Fruit fly (Drosophila melanogaster) whole organism: ENCODE data around the gene CG32299.

Source experiments
- CG8478 ChIP-seq: fragments of >200 bp; optimal IDR thresholded peaks from 2 replicates; lab custom pipeline; 2018; ENCODE audit warnings: inconsistent platforms
- Dll ChIP-seq: fragments of >200 bp; optimal IDR thresholded peaks from 2 replicates; lab custom pipeline; 2017
- EcR ChIP-seq, 2 experiments: fragments of >200 bp; optimal IDR thresholded peaks; 2 replicates each; lab custom pipeline; 2017; ENCODE audit warnings: missing biosample characterization in 2 of 2, missing genetic modification characterization in 2 of 2, missing genetic modification reagents in 2 of 2
- psq ChIP-seq: fragments of >200 bp; optimal IDR thresholded peaks from 2 replicates; lab custom pipeline; 2017

DNA sequence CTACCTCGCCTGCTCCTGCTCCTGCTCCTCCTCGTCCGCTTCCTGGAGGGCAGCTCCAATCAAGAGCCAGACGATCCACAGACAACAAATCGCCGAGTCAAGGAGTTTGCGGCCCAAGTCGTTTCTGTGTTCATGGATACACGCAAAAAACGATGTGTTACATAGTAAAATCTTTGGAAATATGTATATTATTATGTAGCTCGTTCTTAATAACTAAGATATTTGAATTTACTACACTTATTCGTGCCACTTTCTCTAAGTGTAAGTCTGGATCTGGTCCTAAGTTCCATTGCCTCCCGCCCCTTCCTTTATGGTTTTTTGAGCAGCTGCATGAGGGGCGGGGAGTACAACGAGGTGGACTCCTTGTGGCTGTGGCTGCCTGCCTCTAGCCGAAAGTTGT is 4.4 kb downstream of the CG32299 start:
- TF ChIP-seq CG8478 (no peak), EcR (GFP tag; optimal IDR thresholded peaks at IDR 0.05; lab: Kevin White, UChicago) (no peak), psq (lab: Kevin White, UChicago) (no peak), Dll (lab: Kevin White, UChicago) (no peak)
